Fruit fly (Drosophila melanogaster) whole organism, embryonic: Measurements from ENCODE around the gene CG15382.

Experiments
- Aef1 ChIP-seq: fragments of 200-800 bp; sonication (Bioruptor generic); IDR thresholded peaks from 3 replicates; pipeline ENCODE4 v1.3.6; 2022; ENCODE audit warnings: missing biosample characterization, missing genetic modification characterization
- Awh ChIP-seq: fragments of 200-800 bp; sonication (Bioruptor generic); IDR thresholded peaks from 2 replicates; pipeline ENCODE4, ENCODE4 v1.3.6; 2022; ENCODE audit warnings: missing biosample characterization, missing genetic modification characterization
- B-H2 ChIP-seq: fragments of 200-800 bp; sonication (Bioruptor generic); optimal IDR thresholded peaks from 2 replicates; lab custom pipeline; 2018; ENCODE audit warnings: missing biosample characterization, mild to moderate bottlenecking, missing genetic modification characterization
- CG10267 ChIP-seq: fragments of 200-800 bp; sonication (Bioruptor generic); optimal IDR thresholded peaks from 2 replicates; lab custom pipeline; 2018; ENCODE audit warnings: missing biosample characterization, mild to moderate bottlenecking, missing genetic modification characterization, moderate library complexity
- CG10654 ChIP-seq: fragments of 200-800 bp; sonication (Bioruptor generic); optimal IDR thresholded peaks from 2 replicates; lab custom pipeline; 2016; ENCODE audit warnings: missing biosample characterization, missing genetic modification characterization
- CG11085 ChIP-seq: fragments of 200-800 bp; sonication (Bioruptor generic); IDR thresholded peaks from 2 replicates; pipeline ENCODE4 v1.3.6; 2022; ENCODE audit warnings: missing biosample characterization, missing genetic modification characterization
- CG12236 ChIP-seq: fragments of 200-800 bp; sonication (Bioruptor generic); optimal IDR thresholded peaks from 2 replicates; lab custom pipeline; 2016; ENCODE audit warnings: missing biosample characterization, missing genetic modification characterization
- CG13123 ChIP-seq: fragments of 200-800 bp; sonication (Bioruptor generic); optimal IDR thresholded peaks from 2 replicates; lab custom pipeline; 2016; ENCODE audit warnings: missing biosample characterization, missing genetic modification characterization
- CG13424 ChIP-seq: fragments of 200-800 bp; sonication (Bioruptor generic); optimal IDR thresholded peaks from 2 replicates; lab custom pipeline; 2019; ENCODE audit warnings: missing biosample characterization, mild to moderate bottlenecking, missing genetic modification characterization, moderate library complexity
- CG13624 ChIP-seq: fragments of 200-800 bp; sonication (Bioruptor generic); optimal IDR thresholded peaks from 2 replicates; lab custom pipeline; 2016; ENCODE audit warnings: missing biosample characterization, missing genetic modification characterization
- CG14014 ChIP-seq: fragments of 200-800 bp; sonication (Bioruptor generic); IDR thresholded peaks from 2 replicates; pipeline ENCODE4 v1.3.6; 2022; ENCODE audit warnings: missing biosample characterization, missing genetic modification characterization
- CG16815 ChIP-seq: fragments of 200-800 bp; sonication (Bioruptor generic); optimal IDR thresholded peaks from 3 replicates; lab custom pipeline; 2017; ENCODE audit warnings: missing biosample characterization, mild to moderate bottlenecking, missing genetic modification characterization
- CG17612 ChIP-seq: fragments of 200-800 bp; sonication (Bioruptor generic); IDR thresholded peaks from 2 replicates; pipeline ENCODE4 v1.3.6; 2022; ENCODE audit warnings: missing biosample characterization, missing genetic modification characterization
- CG18599 ChIP-seq: fragments of 200-800 bp; sonication (Bioruptor generic); optimal IDR thresholded peaks from 3 replicates; lab custom pipeline; 2017; ENCODE audit warnings: missing biosample characterization, missing genetic modification characterization, mild to moderate bottlenecking, moderate library complexity, missing genetic modification reagents
- CG18619 ChIP-seq: fragments of 200-800 bp; sonication (Bioruptor generic); optimal IDR thresholded peaks from 3 replicates; lab custom pipeline; 2017; ENCODE audit warnings: missing biosample characterization, mild to moderate bottlenecking, missing genetic modification characterization
- CG30020 ChIP-seq: fragments of 200-800 bp; optimal IDR thresholded peaks from 2 replicates; lab custom pipeline; 2019; ENCODE audit warnings: missing biosample characterization, mild to moderate bottlenecking, missing genetic modification characterization, moderate library complexity
- CG31441 ChIP-seq: fragments of 200-800 bp; sonication (Bioruptor generic); IDR thresholded peaks from 2 replicates; pipeline ENCODE4 v1.3.6; 2022; ENCODE audit warnings: missing biosample characterization, missing genetic modification characterization
- CG34376 ChIP-seq: fragments of 200-800 bp; sonication (Bioruptor generic); optimal IDR thresholded peaks from 2 replicates; lab custom pipeline; 2018; ENCODE audit warnings: missing biosample characterization, mild to moderate bottlenecking, missing genetic modification characterization
- CG3726 ChIP-seq: fragments of 200-800 bp; sonication (Bioruptor generic); IDR thresholded peaks from 3 replicates; pipeline ENCODE4, ENCODE4 v1.3.6; 2022; ENCODE audit warnings: missing biosample characterization, missing genetic modification characterization
- CG3838 ChIP-seq: fragments of 200-800 bp; sonication (Bioruptor generic); optimal IDR thresholded peaks from 3 replicates; lab custom pipeline; 2016; ENCODE audit warnings: missing biosample characterization, missing genetic modification characterization
- CG5953 ChIP-seq: fragments of 200-800 bp; sonication (Bioruptor generic); IDR thresholded peaks from 2 replicates; pipeline ENCODE4 v1.3.6; 2022; ENCODE audit warnings: missing biosample characterization, missing genetic modification characterization
- CG8281 ChIP-seq: fragments of 200-800 bp; sonication (Bioruptor generic); optimal IDR thresholded peaks from 2 replicates; lab custom pipeline; 2018; ENCODE audit warnings: missing biosample characterization, mild to moderate bottlenecking, missing genetic modification characterization, moderate library complexity
- CoRest ChIP-seq: fragments of 200-800 bp; sonication (Bioruptor generic); optimal IDR thresholded peaks from 3 replicates; lab custom pipeline; 2018; ENCODE audit warnings: missing biosample characterization, mild to moderate bottlenecking, missing genetic modification characterization, moderate library complexity
- Dek ChIP-seq: fragments of 200-800 bp; sonication (Bioruptor generic); optimal IDR thresholded peaks from 3 replicates; lab custom pipeline; 2019; ENCODE audit warnings: missing biosample characterization, mild to moderate bottlenecking, missing genetic modification characterization, moderate library complexity
- Elba2 ChIP-seq: fragments of 200-800 bp; sonication (Bioruptor generic); optimal IDR thresholded peaks from 3 replicates; lab custom pipeline; 2016; ENCODE audit warnings: missing biosample characterization, missing genetic modification characterization
- HLHmδ ChIP-seq: fragments of 200-800 bp; sonication (Bioruptor generic); optimal IDR thresholded peaks from 2 replicates; lab custom pipeline; 2018; ENCODE audit warnings: missing biosample characterization, mild to moderate bottlenecking, missing genetic modification characterization, moderate library complexity
- Kr ChIP-seq: fragments of 200-800 bp; sonication (Bioruptor generic); optimal IDR thresholded peaks from 2 replicates; lab custom pipeline; 2017; ENCODE audit warnings: missing biosample characterization, mild to moderate bottlenecking, missing genetic modification characterization
- Lim3 ChIP-seq: fragments of 200-800 bp; sonication (Bioruptor generic); IDR thresholded peaks from 2 replicates; pipeline ENCODE4 v1.3.6; 2022; ENCODE audit warnings: missing biosample characterization, missing genetic modification characterization
- Mes4 ChIP-seq: fragments of 200-800 bp; sonication (Bioruptor generic); optimal IDR thresholded peaks from 2 replicates; lab custom pipeline; 2016; ENCODE audit warnings: missing biosample characterization, missing genetic modification characterization
- NC2β ChIP-seq: fragments of 200-800 bp; sonication (Bioruptor generic); optimal IDR thresholded peaks from 2 replicates; lab custom pipeline; 2016; ENCODE audit warnings: missing biosample characterization, missing genetic modification characterization
- Neu2 ChIP-seq: fragments of 200-800 bp; sonication (Bioruptor generic); optimal IDR thresholded peaks from 3 replicates; lab custom pipeline; 2016; ENCODE audit warnings: missing biosample characterization, missing genetic modification characterization, borderline replicate concordance
- Scr ChIP-seq: fragments of 200-800 bp; sonication (Bioruptor generic); IDR thresholded peaks from 2 replicates; pipeline ENCODE4 v1.3.6; 2022; ENCODE audit warnings: missing biosample characterization, missing genetic modification characterization; ENCODE audit not compliant: partially characterized antibody
- Sox102F ChIP-seq: fragments of 200-800 bp; sonication (Bioruptor generic); optimal IDR thresholded peaks from 2 replicates; lab custom pipeline; 2018; ENCODE audit warnings: missing biosample characterization, mild to moderate bottlenecking, missing genetic modification characterization, moderate library complexity
- Usf ChIP-seq: fragments of 200-800 bp; sonication (Bioruptor generic); optimal IDR thresholded peaks from 2 replicates; lab custom pipeline; 2017; ENCODE audit warnings: missing genotype, missing biosample characterization, missing genetic modification characterization
- bab2 ChIP-seq: fragments of 200-800 bp; sonication (Bioruptor generic); optimal IDR thresholded peaks from 2 replicates; lab custom pipeline; 2016; ENCODE audit warnings: missing biosample characterization, missing genetic modification characterization
- bowl ChIP-seq: fragments of 200-800 bp; sonication (Bioruptor generic); IDR thresholded peaks from 2 replicates; pipeline ENCODE4 v1.3.6; 2022; ENCODE audit warnings: missing biosample characterization, missing genetic modification characterization
- cad ChIP-seq: fragments of >200 bp; optimal IDR thresholded peaks from 2 replicates; lab custom pipeline; 2017; ENCODE audit warnings: missing biosample characterization, missing genetic modification characterization
- esg ChIP-seq: fragments of 200-800 bp; sonication (Bioruptor generic); conservative IDR thresholded peaks from 2 replicates; pipeline ENCODE4 v1.3.6; 2022; ENCODE audit warnings: missing biosample characterization, missing genetic modification characterization
- fd102C ChIP-seq: fragments of 200-800 bp; sonication (Bioruptor generic); optimal IDR thresholded peaks from 2 replicates; lab custom pipeline; 2018; ENCODE audit warnings: missing biosample characterization, mild to moderate bottlenecking, missing genetic modification characterization, moderate library complexity
- hb ChIP-seq: fragments of 200-800 bp; sonication (Bioruptor generic); IDR thresholded peaks from 3 replicates; pipeline ENCODE4 v1.3.6; 2022; ENCODE audit warnings: missing biosample characterization, missing genetic modification characterization; ENCODE audit not compliant: partially characterized antibody
- her ChIP-seq: fragments of 200-800 bp; sonication (Bioruptor generic); optimal IDR thresholded peaks from 2 replicates; lab custom pipeline; 2016; ENCODE audit warnings: missing biosample characterization, missing genetic modification characterization
- jumu ChIP-seq: fragments of 200-800 bp; sonication (Bioruptor generic); optimal IDR thresholded peaks from 3 replicates; lab custom pipeline; 2016; ENCODE audit warnings: missing biosample characterization, missing genetic modification characterization
- ken ChIP-seq: fragments of 200-800 bp; sonication (Bioruptor generic); IDR thresholded peaks from 3 replicates; pipeline ENCODE4 v1.3.6; 2022; ENCODE audit warnings: missing biosample characterization, missing genetic modification characterization
- klu ChIP-seq: fragments of 200-800 bp; sonication (Bioruptor generic); IDR thresholded peaks from 2 replicates; pipeline ENCODE4 v1.3.6; 2022; ENCODE audit warnings: missing biosample characterization, missing genetic modification characterization
- otp ChIP-seq: fragments of 200-800 bp; sonication (Bioruptor generic); IDR thresholded peaks from 3 replicates; pipeline ENCODE4, ENCODE4 v1.3.6; 2022; ENCODE audit warnings: missing biosample characterization, missing genetic modification characterization
- pros ChIP-seq: fragments of 200-800 bp; sonication (Bioruptor generic); optimal IDR thresholded peaks from 3 replicates; lab custom pipeline; 2019; ENCODE audit warnings: missing biosample characterization, mild to moderate bottlenecking, missing genetic modification characterization, moderate library complexity
- repo ChIP-seq: fragments of 200-800 bp; sonication (Bioruptor generic); optimal IDR thresholded peaks from 2 replicates; lab custom pipeline; 2016; ENCODE audit warnings: missing biosample characterization, missing genetic modification characterization
- sna ChIP-seq: fragments of 200-800 bp; sonication (Bioruptor generic); IDR thresholded peaks from 2 replicates; pipeline ENCODE4 v1.3.6; 2022; ENCODE audit warnings: missing biosample characterization, missing genetic modification characterization; ENCODE audit not compliant: partially characterized antibody
- sqz ChIP-seq: fragments of 200-800 bp; sonication (Bioruptor generic); optimal IDR thresholded peaks from 3 replicates; lab custom pipeline; 2018; ENCODE audit warnings: missing biosample characterization, mild to moderate bottlenecking, missing genetic modification characterization
- tap ChIP-seq: fragments of 200-800 bp; optimal IDR thresholded peaks from 3 replicates; lab custom pipeline; 2019; ENCODE audit warnings: missing biosample characterization, mild to moderate bottlenecking, missing genetic modification characterization, moderate library complexity
- trh ChIP-seq: fragments of 200-800 bp; sonication (Bioruptor generic); optimal IDR thresholded peaks from 2 replicates; lab custom pipeline; 2016; ENCODE audit warnings: missing biosample characterization, missing genetic modification characterization

The CG15382 gene

DNA sequence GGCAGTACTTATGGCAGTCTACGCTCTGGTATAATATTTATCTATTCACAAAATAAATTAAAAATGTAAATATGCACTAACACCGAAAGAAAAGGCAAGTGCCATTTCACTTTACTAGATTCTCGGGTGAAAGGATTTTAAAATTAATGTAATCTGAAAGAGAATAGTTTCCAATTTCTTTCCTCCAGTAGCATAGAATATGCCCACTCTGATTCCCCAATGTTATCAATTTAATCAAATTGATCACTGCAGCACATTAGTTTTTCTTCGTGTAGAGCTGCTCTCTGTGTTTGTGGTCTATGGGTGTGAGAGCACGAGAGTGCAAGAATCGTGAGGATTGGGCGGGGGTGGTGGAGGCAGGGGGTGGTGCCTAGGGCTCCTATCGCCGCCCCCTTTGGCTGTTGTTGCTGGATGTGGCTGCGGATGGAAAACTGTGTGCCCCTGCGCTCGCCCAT, 45.6 kb downstream of the CG15382 start (continued):
- TF ChIP-seq CG3726 (peak; percentile 43; the same call in 1 of the 3 replicates), Dek (no peak), her (GFP tag; lab: Kevin White, UChicago) (no peak), hb (no peak), Scr (GFP tag; lab: Robert Waterston, UW) (no peak), NC2β (GFP tag; lab: Kevin White, UChicago) (peak; percentile 73), bab2 (peak; percentile 63), CG34376 (GFP tag; lab: Kevin White, UChicago) (no peak), HLHmδ (GFP tag; lab: Kevin White, UChicago) (no peak), CG31441 (GFP tag; lab: Robert Waterston, UW) (no peak; the same call in none of the 2 replicates), ken (GFP tag; lab: Robert Waterston, UW) (peak; percentile 70; the same call in 2 of the 3 replicates), jumu (GFP tag; lab: Kevin White, UChicago) (peak; percentile 60), CG12236 (GFP tag; lab: Kevin White, UChicago) (peak; percentile 67), otp (peak; percentile 83), CoRest (tag; lab: Kevin White, UChicago) (peak; percentile 89), CG11085 (GFP tag; lab: Robert Waterston, UW) (no peak), klu (GFP tag; lab: Robert Waterston, UW) (no peak), CG8281 (tag; lab: Kevin White, UChicago) (peak; percentile 64), sqz (GFP tag; lab: Kevin White, UChicago) (peak; percentile 85), CG14014 (GFP tag; lab: Robert Waterston, UW) (0 out of 2 replicates have a peak, but pooled peaks have one; percentile 29), sna (GFP tag; lab: Robert Waterston, UW) (no peak), Awh (peak; percentile 66), Sox102F (GFP tag; lab: Kevin White, UChicago) (peak; percentile 86), CG13123 (GFP tag; lab: Kevin White, UChicago) (peak; percentile 83), CG5953 (GFP tag; lab: Robert Waterston, UW) (0 out of 2 replicates have a peak, but pooled peaks have one; percentile 39), tap (tag; lab: Kevin White, UChicago) (peak; percentile 85), B-H2 (no peak), fd102C (GFP tag; lab: Kevin White, UChicago) (peak; percentile 26), esg (GFP tag; lab: Robert Waterston, UW) (peak; percentile 49), cad (GFP tag; lab: Kevin White, UChicago) (no peak), Elba2 (GFP tag; lab: Kevin White, UChicago) (no peak), Lim3 (GFP tag; lab: Robert Waterston, UW) (no peak; the same call in 1 of the 2 replicates), CG13624 (GFP tag; lab: Kevin White, UChicago) (no peak), CG18599 (GFP tag; lab: Kevin White, UChicago) (peak; percentile 65), Mes4 (GFP tag; lab: Kevin White, UChicago) (peak; percentile 75), pros (GFP tag; lab: Kevin White, UChicago) (no peak), CG18619 (GFP tag; lab: Kevin White, UChicago) (peak; percentile 74), CG10267 (tag; lab: Kevin White, UChicago) (peak; percentile 81), trh (GFP tag; lab: Kevin White, UChicago) (peak; percentile 69), CG10654 (peak; percentile 66), CG13424 (tag; lab: Kevin White, UChicago) (peak; percentile 87), CG3838 (GFP tag; lab: Kevin White, UChicago) (peak; percentile 14), CG17612 (GFP tag; lab: Robert Waterston, UW) (no peak), bowl (GFP tag; lab: Robert Waterston, UW) (no peak), CG30020 (tag; lab: Kevin White, UChicago) (peak; percentile 61), Kr (no peak), Usf (GFP tag; lab: Kevin White, UChicago) (peak; percentile 67), repo (GFP tag; lab: Kevin White, UChicago) (peak; percentile 50), Aef1 (GFP tag; lab: Robert Waterston, UW) (no peak; the same call in 2 of the 3 replicates), CG16815 (GFP tag; lab: Kevin White, UChicago) (peak; percentile 80), Neu2 (GFP tag; lab: Kevin White, UChicago) (no peak)
